Worm (Caenorhabditis elegans): ENCODE measurements around the gene F49E2.5.

F49E2.5 gene

DNA sequence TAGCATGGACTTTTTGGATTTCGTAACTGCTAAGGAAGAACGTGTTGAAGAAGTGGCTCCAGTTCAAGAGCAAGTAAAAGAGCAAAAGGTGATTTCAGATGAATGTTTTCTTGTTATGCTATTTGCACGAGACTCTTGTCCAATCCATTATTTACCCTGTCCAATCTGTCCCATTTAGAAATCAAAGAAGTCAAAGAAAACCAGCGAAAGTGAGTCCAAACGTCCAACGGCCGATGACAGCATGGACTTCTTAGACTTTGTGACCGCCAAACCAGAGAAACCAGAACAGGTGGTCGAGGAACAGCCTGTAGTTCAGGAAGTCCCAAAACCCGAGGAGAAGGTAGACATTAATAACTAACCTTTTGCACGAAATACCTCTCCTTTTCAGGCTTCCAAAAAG lies 11.8 kb downstream of the F49E2.5 start:
- TF ChIP-seq tlp-1 (tag; optimal IDR thresholded peaks at IDR 0.05) (no peak), blmp-1 (tag; optimal IDR thresholded peaks at IDR 0.05) (peak; percentile 57), efl-1 (optimal IDR thresholded peaks at IDR 0.05) (no peak), efl-1 (GFP tag; optimal IDR thresholded peaks at IDR 0.05 in 1 of 2) (peak in 1 of 2 experiments; percentile 9)

DNA sequence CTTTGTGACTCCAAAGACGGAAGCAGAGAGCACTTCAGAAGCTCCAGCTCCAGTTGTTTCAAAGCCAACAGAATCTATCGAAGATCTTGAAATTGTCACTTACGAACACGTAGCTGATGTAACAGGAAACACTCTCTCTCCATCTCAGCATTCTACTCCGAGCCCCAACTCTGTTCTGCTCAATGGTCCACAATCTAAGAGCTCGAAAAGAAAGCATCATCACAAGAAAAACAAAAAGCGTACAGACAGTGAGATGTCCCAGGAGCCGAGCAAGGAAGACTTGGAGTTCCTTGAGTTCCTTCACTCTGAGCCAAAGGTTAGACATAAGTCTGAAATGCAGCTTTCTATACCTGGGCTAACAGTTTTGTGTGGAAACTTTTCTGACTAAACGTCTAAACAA lies 12.6 kb downstream of the F49E2.5 start:
- TF ChIP-seq nhr-85 (tag) (peak; percentile 51), sptf-1 (tag; optimal IDR thresholded peaks at IDR 0.05) (no peak), zag-1 (tag; optimal IDR thresholded peaks at IDR 0.05) (no peak), pqm-1 (tag; optimal IDR thresholded peaks at IDR 0.05) (no peak), efl-1 (optimal IDR thresholded peaks at IDR 0.05) (no peak), efl-1 (GFP tag; optimal IDR thresholded peaks at IDR 0.05 in 1 of 2) (peak in 1 of 2 experiments; percentile 73), pag-3 (tag; optimal IDR thresholded peaks at IDR 0.05; ENCODE audit: borderline replicate concordance, insufficient read depth) (no peak), sup-37 (GFP tag; optimal IDR thresholded peaks at IDR 0.05) (no peak)

DNA sequence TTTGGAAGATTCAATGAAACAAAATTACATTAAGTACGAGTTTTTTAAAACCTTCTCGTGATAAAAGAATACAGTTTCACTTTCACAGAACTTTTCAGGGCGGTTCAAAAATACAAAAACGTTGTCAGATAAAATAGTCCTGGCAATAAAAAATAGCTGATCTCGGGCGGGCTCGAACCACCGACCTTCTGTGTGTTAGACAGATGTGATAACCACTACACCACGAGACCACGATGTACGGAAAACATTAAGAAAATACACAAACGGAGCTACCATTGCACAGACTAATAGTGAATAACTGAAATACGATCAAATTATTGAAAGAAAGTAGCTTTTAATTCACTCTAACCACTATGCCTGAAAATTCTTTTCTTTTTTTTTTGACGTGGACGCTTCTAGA lies 17.5 kb downstream of the F49E2.5 start:
- no peak for TF ChIP-seq fkh-10 (GFP tag; optimal IDR thresholded peaks at IDR 0.05)
- peak; percentile 17 for TF ChIP-seq snu-23 (GFP tag; optimal IDR thresholded peaks at IDR 0.05)
- TF ChIP-seq zag-1 (tag; optimal IDR thresholded peaks at IDR 0.05) = no peak
- peak; percentile 52 for TF ChIP-seq nhr-90 (tag; optimal IDR thresholded peaks at IDR 0.05; ENCODE audit: poor library complexity)
- TF ChIP-seq unc-98 (GFP tag; IDR thresholded peaks at IDR 0.05) = no peak
- no peak for TF ChIP-seq unc-86 (tag; optimal IDR thresholded peaks at IDR 0.05)
- no peak for TF ChIP-seq aly-2 (tag; optimal IDR thresholded peaks at IDR 0.05)
- TF ChIP-seq sptf-1 (tag; optimal IDR thresholded peaks at IDR 0.05) = no peak
- no peak for TF ChIP-seq pqm-1 (tag; optimal IDR thresholded peaks at IDR 0.05)
- TF ChIP-seq nhr-77 (tag; optimal IDR thresholded peaks at IDR 0.05) = no peak
- TF ChIP-seq nhr-19 (GFP tag; conservative IDR thresholded peaks at IDR 0.05) = peak; percentile 54
- peak; percentile 27 for TF ChIP-seq nhr-47 (tag; optimal IDR thresholded peaks at IDR 0.05)
- TF ChIP-seq lin-15B (tag; optimal IDR thresholded peaks at IDR 0.05) = no peak
- TF ChIP-seq tlp-1 (tag; optimal IDR thresholded peaks at IDR 0.05) = no peak
- no peak for TF ChIP-seq sup-37 (GFP tag; optimal IDR thresholded peaks at IDR 0.05)
- TF ChIP-seq nhr-71 (tag; optimal IDR thresholded peaks at IDR 0.05) = peak; percentile 62
- TF ChIP-seq nhr-12 (tag; optimal IDR thresholded peaks at IDR 0.05) = no peak
- TF ChIP-seq efl-1 (optimal IDR thresholded peaks at IDR 0.05) = no peak
- TF ChIP-seq efl-1 (GFP tag; optimal IDR thresholded peaks at IDR 0.05 in 1 of 2) = peak in 1 of 2 experiments; percentile 12
- no peak for TF ChIP-seq mef-2 (tag; optimal IDR thresholded peaks at IDR 0.05)
- TF ChIP-seq isw-1 (GFP tag; IDR thresholded peaks at IDR 0.05) = no peak
- TF ChIP-seq hlh-4 (tag; optimal IDR thresholded peaks at IDR 0.05) = no peak
- no peak for TF ChIP-seq lin-13 (GFP tag; optimal IDR thresholded peaks at IDR 0.05)
- no peak for TF ChIP-seq pag-3 (tag; optimal IDR thresholded peaks at IDR 0.05; ENCODE audit: borderline replicate concordance, insufficient read depth)
- TF ChIP-seq rnt-1 (tag; optimal IDR thresholded peaks at IDR 0.05) = peak; percentile 56
- TF ChIP-seq dsc-1 (tag; optimal IDR thresholded peaks at IDR 0.05) = peak; percentile 7
- no peak for TF ChIP-seq hlh-17 (GFP tag; optimal IDR thresholded peaks at IDR 0.05; ENCODE audit: borderline replicate concordance)
- TF ChIP-seq elt-2 (tag; optimal IDR thresholded peaks at IDR 0.05) = peak; percentile 27
- TF ChIP-seq unc-130 (tag; optimal IDR thresholded peaks at IDR 0.05) = no peak
- TF ChIP-seq mep-1 (tag; optimal IDR thresholded peaks at IDR 0.05) = peak; percentile 22
- TF ChIP-seq swsn-7 (tag; optimal IDR thresholded peaks at IDR 0.05) = peak; percentile 26
- TF ChIP-seq nhr-85 (tag) = no peak
- no peak for TF ChIP-seq egl-27 (tag; optimal IDR thresholded peaks at IDR 0.05)
- TF ChIP-seq lin-14 (GFP tag; optimal IDR thresholded peaks at IDR 0.05) = peak; percentile 7
- TF ChIP-seq nhr-20 (tag; optimal IDR thresholded peaks at IDR 0.05) = peak; percentile 34

DNA sequence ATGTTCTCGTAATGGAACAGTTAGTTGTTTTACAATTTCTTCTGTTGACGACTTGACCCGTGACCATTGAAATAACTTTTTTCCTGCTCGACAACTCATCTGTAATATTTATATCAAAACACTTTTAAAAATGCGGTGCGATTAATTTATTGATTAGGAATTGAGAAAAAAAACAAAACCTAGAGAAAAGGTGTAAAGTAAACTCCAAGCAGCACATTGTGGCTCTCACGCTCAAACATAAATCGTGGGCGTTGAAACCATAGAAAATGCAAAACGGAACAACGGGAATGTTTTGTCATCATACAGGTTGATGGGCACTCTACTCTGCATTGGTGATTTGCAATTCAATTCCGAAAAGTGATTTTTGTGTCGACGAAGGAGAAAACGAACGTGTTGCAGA lies 22.4 kb downstream of the F49E2.5 start, which contains the start of gene moc-5:
Gene moc-5 (minus strand): TSS at position 101 of the 400 bp plus-strand sequence.
- TF ChIP-seq ztf-11 (tag; optimal IDR thresholded peaks at IDR 0.05) (no peak), ztf-4 (tag; optimal IDR thresholded peaks at IDR 0.05) (no peak), efl-1 (optimal IDR thresholded peaks at IDR 0.05) (no peak), efl-1 (GFP tag; optimal IDR thresholded peaks at IDR 0.05 in 1 of 2) (no peak), nhr-71 (tag; optimal IDR thresholded peaks at IDR 0.05) (no peak), sox-4 (tag; optimal IDR thresholded peaks at IDR 0.05) (no peak), nhr-85 (tag) (no peak), mdl-1 (tag; optimal IDR thresholded peaks at IDR 0.05) (no peak), ces-1 (GFP tag; optimal IDR thresholded peaks at IDR 0.05) (no peak)
